Worm (Caenorhabditis elegans) whole organism, midembryonic: ENCODE measurements around the gene ekl-5.

Experiments used
- T22C8.4 ChIP-seq: fragments of 200-800 bp; sonication (Bioruptor generic); IDR thresholded peaks from 2 replicates; pipeline ENCODE4 v1.3.6; 2022; ENCODE audit warnings: missing genetic modification characterization, missing compliant biosample characterization
- cog-1 ChIP-seq: sonication (generic microtip); optimal IDR thresholded peaks from 2 replicates; lab custom pipeline; 2016; ENCODE audit warnings: missing genetic modification characterization, missing compliant biosample characterization
- flt-1 ChIP-seq: fragments of 200-800 bp; sonication (Bioruptor generic); IDR thresholded peaks from 2 replicates; pipeline ENCODE4 v1.3.6; 2022; ENCODE audit warnings: missing genetic modification characterization, missing compliant biosample characterization
- klf-2 ChIP-seq: fragments of 200-800 bp; sonication (Bioruptor generic); conservative IDR thresholded peaks from 2 replicates; pipeline ENCODE4 v1.3.6; 2022; ENCODE audit warnings: missing genetic modification reagents, missing genetic modification characterization, missing compliant biosample characterization
- med-1 ChIP-seq: sonication (generic microtip); optimal IDR thresholded peaks from 2 replicates; lab custom pipeline; 2017; ENCODE audit warnings: missing genetic modification characterization, mild to moderate bottlenecking, missing compliant biosample characterization, antibody characterized with exemption, missing genetic modification reagents; ENCODE audit not compliant: insufficient read depth
- ref-1 ChIP-seq: fragments of 200-800 bp; sonication (Bioruptor generic); conservative IDR thresholded peaks from 2 replicates; pipeline ENCODE4 v1.3.6; 2022; ENCODE audit warnings: missing genetic modification reagents, missing genetic modification characterization, missing compliant biosample characterization
- tab-1 ChIP-seq: fragments of 200-800 bp; sonication (Bioruptor generic); IDR thresholded peaks from 2 replicates; pipeline ENCODE4 v1.3.6; 2022; ENCODE audit warnings: missing genetic modification characterization, missing compliant biosample characterization
- ztf-23 ChIP-seq: fragments of 200-800 bp; sonication (Bioruptor generic); IDR thresholded peaks from 2 replicates; pipeline ENCODE4 v1.3.6; 2022; ENCODE audit warnings: missing genetic modification reagents, missing genetic modification characterization, missing compliant biosample characterization
- ztf-29 ChIP-seq: fragments of 200-800 bp; sonication (Bioruptor generic); IDR thresholded peaks from 2 replicates; pipeline ENCODE4 v1.3.6; 2022; ENCODE audit warnings: missing genetic modification reagents, missing genetic modification characterization, missing compliant biosample characterization

DNA sequence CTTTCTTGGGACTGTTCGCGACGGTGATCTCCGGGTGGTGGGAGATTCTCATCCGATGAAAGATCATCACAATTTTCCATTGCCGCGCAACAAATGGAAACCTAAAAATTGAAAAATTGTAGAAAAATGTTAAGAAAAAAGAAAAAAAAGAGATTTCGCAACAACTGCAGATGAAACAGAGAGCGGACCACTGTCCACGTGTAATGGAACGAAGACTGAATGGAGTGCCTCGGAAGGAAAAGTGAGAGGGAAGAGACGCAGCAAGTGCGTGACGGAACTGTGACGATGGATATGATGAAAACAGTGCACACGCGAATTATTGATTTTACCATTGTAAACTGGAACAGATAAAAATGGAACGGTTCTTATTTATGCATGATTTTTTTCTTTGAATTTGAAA is 9.1 kb upstream of the ekl-5 start, which contains the start of gene meg-2:
- TF ChIP-seq cog-1 (tag; lab: Kevin White, UChicago) (no peak), tab-1 (no peak), ref-1 (no peak), med-1 (GFP tag; lab: Kevin White, UChicago) (no peak), ztf-23 (GFP tag; lab: Robert Waterston, UW) (no peak), klf-2 (no peak), flt-1 (no peak), ztf-29 (GFP tag; lab: Robert Waterston, UW) (no peak), T22C8.4 (no peak)
